Worm (Caenorhabditis elegans) whole organism, late embryonic: ENCODE measurements around the gene M176.5.

ENCODE experiments used
- C08G9.2 ChIP-seq: sonication (generic microtip); optimal IDR thresholded peaks from 2 replicates; lab custom pipeline; 2016; ENCODE audit warnings: mild to moderate bottlenecking, missing genetic modification characterization, moderate library complexity, missing compliant biosample characterization
- C38D4.7 ChIP-seq: fragments of 200-800 bp; sonication (Bioruptor generic); optimal IDR thresholded peaks from 2 replicates; lab custom pipeline; 2018; ENCODE audit warnings: mild to moderate bottlenecking, missing genetic modification characterization, moderate library complexity, missing compliant biosample characterization
- ahr-1 ChIP-seq: sonication (generic microtip); optimal IDR thresholded peaks from 2 replicates; lab custom pipeline; 2016; ENCODE audit warnings: missing genetic modification characterization, missing compliant biosample characterization
- ama-1 ChIP-seq: fragments of 150-350 bp; optimal IDR thresholded peaks from 2 replicates; lab custom pipeline; 2014
- ceh-14 ChIP-seq: sonication (generic microtip); optimal IDR thresholded peaks from 2 replicates; lab custom pipeline; 2016; ENCODE audit warnings: missing genotype, missing genetic modification characterization, missing compliant biosample characterization
- ceh-18 ChIP-seq: sonication (generic microtip); optimal IDR thresholded peaks from 2 replicates; lab custom pipeline; 2016; ENCODE audit warnings: missing genetic modification characterization, missing compliant biosample characterization
- ceh-24 ChIP-seq: sonication (generic microtip); optimal IDR thresholded peaks from 2 replicates; lab custom pipeline; 2016; ENCODE audit warnings: mild to moderate bottlenecking, missing genetic modification characterization, missing compliant biosample characterization
- ceh-30 ChIP-seq: fragments of 150-350 bp; optimal IDR thresholded peaks from 2 replicates; lab custom pipeline; 2014; ENCODE audit warnings: missing biosample characterization, missing genetic modification characterization
- ceh-31 ChIP-seq: sonication (generic microtip); optimal IDR thresholded peaks from 2 replicates; lab custom pipeline; 2016; ENCODE audit warnings: missing genetic modification characterization, missing compliant biosample characterization
- ceh-34 ChIP-seq: sonication (generic microtip); optimal IDR thresholded peaks from 2 replicates; lab custom pipeline; 2016; ENCODE audit warnings: mild to moderate bottlenecking, missing genetic modification characterization, missing compliant biosample characterization
- ceh-45 ChIP-seq: fragments of 200-800 bp; sonication (Bioruptor generic); IDR thresholded peaks from 2 replicates; pipeline ENCODE4 v1.3.6; 2022; ENCODE audit warnings: missing genetic modification reagents, missing genetic modification characterization, missing compliant biosample characterization
- ceh-48 ChIP-seq: sonication (generic microtip); optimal IDR thresholded peaks from 2 replicates; lab custom pipeline; 2016; ENCODE audit warnings: missing genetic modification characterization, inconsistent platforms, missing compliant biosample characterization
- ceh-6 ChIP-seq: fragments of 200-800 bp; sonication (Bioruptor generic); optimal IDR thresholded peaks from 2 replicates; lab custom pipeline; 2018; ENCODE audit warnings: mild to moderate bottlenecking, missing genetic modification characterization, missing compliant biosample characterization
- dve-1 ChIP-seq: sonication (generic microtip); optimal IDR thresholded peaks from 2 replicates; lab custom pipeline; 2017; ENCODE audit warnings: antibody characterized with exemption, mild to moderate bottlenecking, missing genetic modification characterization, missing compliant biosample characterization
- elt-2 ChIP-seq: sonication (generic microtip); optimal IDR thresholded peaks from 2 replicates; lab custom pipeline; 2016; ENCODE audit warnings: missing genetic modification reagents, missing genetic modification characterization, missing compliant biosample characterization
- elt-4 ChIP-seq: sonication (generic microtip); optimal IDR thresholded peaks from 2 replicates; lab custom pipeline; 2016; ENCODE audit warnings: missing genetic modification characterization, missing compliant biosample characterization
- fax-1 ChIP-seq: sonication (generic microtip); optimal IDR thresholded peaks from 2 replicates; lab custom pipeline; 2016; ENCODE audit warnings: missing genotype, missing genetic modification characterization, missing compliant biosample characterization
- gmeb-2 ChIP-seq: sonication (generic microtip); optimal IDR thresholded peaks from 2 replicates; lab custom pipeline; 2016; ENCODE audit warnings: missing genetic modification characterization, inconsistent platforms, missing compliant biosample characterization
- hlh-13 ChIP-seq: fragments of 200-800 bp; sonication (Bioruptor generic); optimal IDR thresholded peaks from 2 replicates; lab custom pipeline; 2018; ENCODE audit warnings: mild to moderate bottlenecking, missing genetic modification characterization, missing compliant biosample characterization
- hlh-15 ChIP-seq: sonication (generic microtip); optimal IDR thresholded peaks from 2 replicates; lab custom pipeline; 2016; ENCODE audit warnings: missing genetic modification characterization, missing compliant biosample characterization
- hlh-30 ChIP-seq: sonication (generic microtip); optimal IDR thresholded peaks from 2 replicates; lab custom pipeline; 2017; ENCODE audit warnings: antibody characterized with exemption, missing genetic modification characterization, missing compliant biosample characterization; ENCODE audit not compliant: insufficient read depth
- hlh-6 ChIP-seq: sonication (generic microtip); optimal IDR thresholded peaks from 2 replicates; lab custom pipeline; 2016; ENCODE audit warnings: missing genotype, missing genetic modification characterization, missing compliant biosample characterization
- hlh-8 ChIP-seq: sonication (generic microtip); optimal IDR thresholded peaks from 2 replicates; lab custom pipeline; 2016; ENCODE audit warnings: missing genotype, missing genetic modification characterization, missing compliant biosample characterization
- lim-6 ChIP-seq: sonication (generic microtip); optimal IDR thresholded peaks from 2 replicates; lab custom pipeline; 2016; ENCODE audit warnings: missing genetic modification characterization, missing compliant biosample characterization
- madf-2 ChIP-seq: sonication (generic microtip); optimal IDR thresholded peaks from 2 replicates; lab custom pipeline; 2017; ENCODE audit warnings: missing genetic modification characterization, missing compliant biosample characterization
- mec-3 ChIP-seq: sonication (generic microtip); optimal IDR thresholded peaks from 2 replicates; lab custom pipeline; 2016; ENCODE audit warnings: borderline replicate concordance, missing genetic modification characterization, missing compliant biosample characterization
- nhr-11 ChIP-seq: fragments of 150-350 bp; optimal IDR thresholded peaks from 2 replicates; lab custom pipeline; 2014; ENCODE audit warnings: missing biosample characterization, missing genetic modification characterization
- npax-4 ChIP-seq: sonication (generic microtip); optimal IDR thresholded peaks from 2 replicates; lab custom pipeline; 2016; ENCODE audit warnings: missing genetic modification characterization, missing compliant biosample characterization
- pag-3 ChIP-seq: sonication (generic microtip); optimal IDR thresholded peaks from 2 replicates; lab custom pipeline; 2016; ENCODE audit warnings: missing compliant biosample characterization, missing genetic modification characterization, borderline replicate concordance
- pax-1 ChIP-seq: fragments of 150-350 bp; optimal IDR thresholded peaks from 2 replicates; lab custom pipeline; 2014; ENCODE audit warnings: missing biosample characterization, missing genetic modification characterization
- pha-2 ChIP-seq: sonication (generic microtip); optimal IDR thresholded peaks from 2 replicates; lab custom pipeline; 2017; ENCODE audit warnings: mild to moderate bottlenecking, missing genetic modification characterization, missing compliant biosample characterization
- pha-4 ChIP-seq: fragments of 150-350 bp; optimal IDR thresholded peaks from 2 replicates; lab custom pipeline; 2018; ENCODE audit warnings: missing biosample characterization, missing genetic modification reagents, missing genetic modification characterization
- sdc-2 ChIP-seq: sonication (generic microtip); optimal IDR thresholded peaks from 2 replicates; lab custom pipeline; 2016; ENCODE audit warnings: missing genotype, missing genetic modification characterization, missing compliant biosample characterization
- unc-3 ChIP-seq, 2 experiments: fragments of 200-800 bp in 1 of 2; sonication (Bioruptor generic) in 1 of 2; sonication (generic microtip) in 1 of 2; conservative IDR thresholded peaks in 1 of 2; optimal IDR thresholded peaks in 1 of 2; 2 replicates each; pipeline versions ENCODE4 v1.3.6 to Lab custom; 2016 to 2022; ENCODE audit warnings: missing compliant biosample characterization in 2 of 2, missing genetic modification characterization in 2 of 2, missing genetic modification reagents in 1 of 2
- unc-42 ChIP-seq: sonication (generic microtip); optimal IDR thresholded peaks from 2 replicates; lab custom pipeline; 2016; ENCODE audit warnings: missing genotype, missing genetic modification characterization, missing compliant biosample characterization
- unc-86 ChIP-seq: sonication (generic microtip); optimal IDR thresholded peaks from 2 replicates; lab custom pipeline; 2016; ENCODE audit warnings: missing genetic modification characterization, missing compliant biosample characterization

M176.5 gene

DNA sequence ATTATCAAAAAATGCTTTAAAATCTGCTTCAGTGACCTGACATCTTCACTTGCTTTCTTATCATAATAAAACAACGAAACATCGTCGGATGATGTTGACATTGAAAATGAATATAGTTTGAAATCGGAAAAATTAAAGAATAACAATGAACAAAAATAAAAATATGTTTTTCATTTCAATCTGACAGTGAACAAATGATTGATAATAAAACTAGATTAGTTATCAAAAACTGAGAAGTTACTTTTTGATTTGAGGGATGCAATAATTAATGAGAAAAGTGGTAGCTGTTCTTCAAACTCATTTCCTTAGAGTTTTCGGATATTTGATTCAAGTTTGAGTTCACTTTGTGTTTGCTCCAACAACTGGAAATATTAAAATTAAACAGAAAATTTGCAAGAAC is 16.0 kb upstream of the M176.5 start, which contains the start of gene chil-15:
chil-15 (minus strand) TSS at position 101 of the 400 bp plus-strand sequence.
- no peak for TF ChIP-seq ceh-24
- no peak for TF ChIP-seq unc-3 (GFP tag; conservative IDR thresholded peaks at IDR 0.05; lab: Robert Waterston, UW)
- TF ChIP-seq unc-3 (tag; optimal IDR thresholded peaks at IDR 0.05; lab: Kevin White, UChicago): no peak
- no peak for TF ChIP-seq nhr-11 (tag; lab: Kevin White, UChicago)

DNA sequence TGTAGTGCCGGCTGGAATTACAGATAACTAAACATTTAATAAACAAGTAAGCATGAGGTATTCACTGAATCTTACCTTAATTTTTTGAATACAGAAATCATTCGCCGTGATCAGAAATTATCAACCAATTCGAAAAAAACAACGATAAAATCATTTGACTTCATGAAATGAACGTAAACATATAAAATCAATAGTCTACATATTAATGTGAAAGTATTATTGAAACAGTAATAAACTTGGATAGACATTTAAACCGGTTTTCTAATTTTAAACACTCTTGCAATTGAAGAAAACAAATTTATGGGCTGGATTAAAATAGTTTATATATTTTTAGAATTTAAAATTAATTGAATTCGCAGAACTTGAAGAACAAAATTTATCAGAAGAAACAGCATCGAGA is 14.3 kb upstream of the M176.5 start, which contains the start of gene chil-16:
chil-16 (minus strand) TSS at position 101 of the 400 bp plus-strand sequence.
- TF ChIP-seq ahr-1 (tag; lab: Kevin White, UChicago) (no peak), ceh-6 (GFP tag; lab: Kevin White, UChicago) (no peak), gmeb-2 (no peak)

DNA sequence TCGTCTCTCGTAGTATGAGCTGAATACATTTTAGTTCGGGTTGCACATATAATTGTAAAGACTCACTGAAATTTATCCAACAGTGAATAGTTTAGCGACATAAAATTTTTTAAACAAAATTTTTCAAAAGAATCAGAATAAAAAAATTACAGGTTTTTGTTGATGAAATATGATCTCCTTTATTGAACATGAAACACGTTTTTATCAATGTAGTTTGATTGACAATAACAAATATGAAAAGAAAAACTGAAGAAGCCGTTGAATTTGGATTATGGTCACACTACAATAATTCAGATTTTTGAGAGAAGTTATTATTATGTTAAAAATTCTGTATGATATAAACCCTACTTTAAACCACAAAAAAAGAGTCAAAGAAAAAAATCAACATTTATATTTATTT is 12.5 kb upstream of the M176.5 start, which contains the start of gene chil-17:
chil-17 (minus strand) TSS at position 101 of the 400 bp plus-strand sequence.
- TF ChIP-seq hlh-30 (tag; lab: Kevin White, UChicago): no peak
- no peak for TF ChIP-seq pha-2 (tag; lab: Kevin White, UChicago)
- no peak for TF ChIP-seq mec-3 (tag; lab: Kevin White, UChicago)
- TF ChIP-seq hlh-15: no peak
- no peak for TF ChIP-seq fax-1
- TF ChIP-seq hlh-6 (tag; lab: Kevin White, UChicago): no peak
- TF ChIP-seq C08G9.2 (tag; lab: Kevin White, UChicago): no peak
- TF ChIP-seq nhr-11 (tag; lab: Kevin White, UChicago): no peak
- TF ChIP-seq npax-4 (tag; lab: Kevin White, UChicago): no peak
- TF ChIP-seq pax-1 (tag; lab: Kevin White, UChicago): no peak

DNA sequence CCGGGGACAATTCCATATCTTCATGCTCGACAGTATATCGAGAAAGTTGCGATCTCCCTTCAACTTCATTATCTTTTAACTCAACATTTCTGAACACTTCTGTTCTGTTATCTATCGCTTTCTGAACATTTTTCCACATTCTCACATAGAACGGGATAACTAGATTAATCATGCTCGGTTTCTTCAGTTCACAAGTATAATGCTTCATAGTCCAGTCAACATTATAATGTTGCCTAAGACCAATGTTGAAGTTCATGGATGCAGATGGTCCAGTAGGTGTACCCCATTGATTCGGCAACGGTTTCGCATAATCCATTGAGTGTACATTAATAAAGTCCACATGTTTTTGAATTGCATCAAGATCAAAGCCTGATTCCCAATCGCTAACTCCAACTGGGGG is 11.3 kb upstream of the M176.5 start:
- no peak for TF ChIP-seq madf-2 (tag; lab: Kevin White, UChicago)
- TF ChIP-seq, all 69 proteins: peak for 0

DNA sequence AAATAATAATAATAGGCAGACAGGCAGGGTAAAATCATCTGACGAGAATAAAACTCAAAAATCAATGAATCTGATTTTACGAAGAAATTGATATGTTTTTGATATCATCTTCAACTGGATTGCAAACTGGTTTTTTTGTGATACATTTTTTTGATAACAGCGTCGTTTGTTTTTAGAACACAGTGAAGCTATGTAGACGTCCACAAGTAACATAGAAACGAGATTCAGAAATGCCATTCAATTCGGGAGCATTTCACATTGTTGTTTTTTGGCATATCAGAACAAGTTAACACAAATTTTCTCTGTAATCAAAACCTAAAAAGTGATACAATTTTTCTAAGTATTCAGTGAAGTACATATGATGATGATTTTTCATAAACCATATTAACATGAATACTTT is 10.7 kb upstream of the M176.5 start, which contains the start of gene chil-13:
chil-13 (minus strand) TSS at position 101 of the 400 bp plus-strand sequence.
- TF ChIP-seq ceh-45: no peak
- no peak for TF ChIP-seq ceh-24
- no peak for TF ChIP-seq elt-4 (tag; lab: Kevin White, UChicago)
- no peak for TF ChIP-seq hlh-15
- no peak for TF ChIP-seq ceh-18
- no peak for TF ChIP-seq ceh-30 (tag; lab: Kevin White, UChicago)
- TF ChIP-seq mec-3 (tag; lab: Kevin White, UChicago): no peak

DNA sequence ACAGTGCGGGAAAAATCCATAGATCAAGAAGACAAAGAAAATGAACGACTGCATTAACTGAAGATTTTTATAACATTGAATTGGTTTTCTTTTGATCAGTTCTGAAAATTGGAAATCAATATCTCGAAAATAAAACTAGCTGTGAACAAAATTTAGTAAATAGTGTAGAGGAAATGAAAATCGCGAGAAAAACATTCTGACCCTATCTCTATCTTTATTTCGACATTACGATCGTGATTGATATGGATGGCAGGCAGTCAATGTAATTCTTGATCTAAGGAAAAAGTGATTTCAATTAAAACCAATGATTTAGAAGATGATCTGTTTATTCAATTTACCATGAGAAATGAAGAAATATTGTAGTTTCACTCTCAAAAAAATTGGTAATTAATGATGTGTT is 8.5 kb upstream of the M176.5 start, which contains the start of gene kin-16:
kin-16 (minus strand) TSS at position 101 of the 400 bp plus-strand sequence.
- no peak for TF ChIP-seq ceh-34 (tag; lab: Kevin White, UChicago)
- TF ChIP-seq C38D4.7: no peak

DNA sequence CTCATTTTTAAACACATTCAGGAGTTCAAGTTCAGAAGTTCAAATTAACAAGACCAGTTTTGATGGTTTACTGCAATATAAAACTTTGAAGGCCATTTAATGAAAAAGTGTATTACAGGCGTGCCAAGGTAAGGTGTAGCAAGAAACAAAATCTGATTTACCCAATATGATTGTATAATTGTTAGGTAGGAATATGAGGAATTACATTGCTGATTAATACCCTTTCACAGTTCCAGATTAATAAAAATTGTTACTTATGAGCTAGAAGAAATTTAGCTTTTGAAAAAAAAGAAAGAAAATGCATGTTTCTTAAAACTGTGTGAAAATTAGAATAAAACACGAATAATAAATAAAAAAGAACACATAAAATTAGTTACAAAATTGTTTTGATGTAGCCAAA is 6.1 kb upstream of the M176.5 start, which contains the start of gene kin-15:
kin-15 (minus strand) TSS at position 101 of the 400 bp plus-strand sequence.
- TF ChIP-seq ama-1 (lab: Kevin White, UChicago) (no peak), hlh-13 (GFP tag; lab: Kevin White, UChicago) (no peak), ceh-31 (tag; lab: Kevin White, UChicago) (no peak), unc-86 (tag; lab: Kevin White, UChicago) (no peak), pag-3 (tag; lab: Kevin White, UChicago) (no peak), sdc-2 (tag; lab: Kevin White, UChicago) (no peak), hlh-8 (tag; lab: Kevin White, UChicago) (no peak), elt-2 (tag; lab: Kevin White, UChicago) (no peak), ceh-6 (GFP tag; lab: Kevin White, UChicago) (no peak), unc-42 (tag; lab: Kevin White, UChicago) (no peak), ceh-14 (tag; lab: Kevin White, UChicago) (no peak), dve-1 (no peak), gmeb-2 (no peak), pha-4 (tag; lab: Kevin White, UChicago) (no peak), ceh-48 (no peak), lim-6 (tag; lab: Kevin White, UChicago) (no peak)
